Fruit fly (Drosophila melanogaster) whole organism, embryonic: ENCODE data around the gene dsd.

Experiments
- Atf6 ChIP-seq: fragments of 200-800 bp; sonication (Bioruptor generic); IDR thresholded peaks from 2 replicates; pipeline ENCODE4 v1.3.6; 2022; ENCODE audit warnings: missing biosample characterization, missing genetic modification characterization
- BtbVII ChIP-seq: fragments of 200-800 bp; sonication (Bioruptor generic); optimal IDR thresholded peaks from 3 replicates; lab custom pipeline; 2017; ENCODE audit warnings: missing biosample characterization, mild to moderate bottlenecking, missing genetic modification characterization
- CG10209 ChIP-seq: fragments of 200-800 bp; sonication (Bioruptor generic); optimal IDR thresholded peaks from 3 replicates; lab custom pipeline; 2017; ENCODE audit warnings: missing biosample characterization, mild to moderate bottlenecking, missing genetic modification characterization, missing genetic modification reagents
- CG1024 ChIP-seq: fragments of 200-800 bp; sonication (Bioruptor generic); IDR thresholded peaks from 2 replicates; pipeline ENCODE4 v1.3.6; 2022; ENCODE audit warnings: missing biosample characterization, missing genetic modification characterization
- CG10366 ChIP-seq: fragments of 200-800 bp; sonication (Bioruptor generic); IDR thresholded peaks from 2 replicates; pipeline ENCODE4 v1.3.6; 2022; ENCODE audit warnings: missing biosample characterization, missing genetic modification characterization
- CG10543 ChIP-seq: fragments of 200-800 bp; sonication (Bioruptor generic); optimal IDR thresholded peaks from 3 replicates; lab custom pipeline; 2017; ENCODE audit warnings: missing biosample characterization, mild to moderate bottlenecking, missing genetic modification characterization, moderate library complexity
- CG11247 ChIP-seq: fragments of 200-800 bp; sonication (Bioruptor generic); IDR thresholded peaks from 2 replicates; pipeline ENCODE4 v1.3.6; 2022; ENCODE audit warnings: missing biosample characterization, missing genetic modification characterization
- CG12155 ChIP-seq: fragments of 200-800 bp; sonication (Bioruptor generic); optimal IDR thresholded peaks from 3 replicates; lab custom pipeline; 2016; ENCODE audit warnings: missing biosample characterization, missing genetic modification characterization
- CG15269 ChIP-seq: fragments of 200-800 bp; sonication (Bioruptor generic); optimal IDR thresholded peaks from 2 replicates; lab custom pipeline; 2018; ENCODE audit warnings: missing biosample characterization, mild to moderate bottlenecking, missing genetic modification characterization, moderate library complexity
- CG1792 ChIP-seq: fragments of 200-800 bp; sonication (Bioruptor generic); optimal IDR thresholded peaks from 2 replicates; lab custom pipeline; 2016; ENCODE audit warnings: missing biosample characterization, missing genetic modification characterization
- CG18476 ChIP-seq: fragments of 200-800 bp; sonication (Bioruptor generic); optimal IDR thresholded peaks from 2 replicates; lab custom pipeline; 2016; ENCODE audit warnings: missing biosample characterization, mild to moderate bottlenecking, missing genetic modification characterization
- CG18619 ChIP-seq: fragments of 200-800 bp; sonication (Bioruptor generic); optimal IDR thresholded peaks from 3 replicates; lab custom pipeline; 2017; ENCODE audit warnings: missing biosample characterization, mild to moderate bottlenecking, missing genetic modification characterization
- CG32532 ChIP-seq: fragments of 200-800 bp; sonication (Bioruptor generic); IDR thresholded peaks from 2 replicates; pipeline ENCODE4 v1.3.6; 2022; ENCODE audit warnings: missing biosample characterization, missing genetic modification characterization
- CG33557 ChIP-seq: fragments of 200-800 bp; sonication (Bioruptor generic); optimal IDR thresholded peaks from 2 replicates; lab custom pipeline; 2019; ENCODE audit warnings: missing biosample characterization, mild to moderate bottlenecking, missing genetic modification characterization, moderate library complexity
- CG3407 ChIP-seq: fragments of 200-800 bp; sonication (Bioruptor generic); optimal IDR thresholded peaks from 2 replicates; lab custom pipeline; 2018; ENCODE audit warnings: missing biosample characterization, mild to moderate bottlenecking, missing genetic modification characterization
- CG5953 ChIP-seq: fragments of 200-800 bp; sonication (Bioruptor generic); IDR thresholded peaks from 2 replicates; pipeline ENCODE4 v1.3.6; 2022; ENCODE audit warnings: missing biosample characterization, missing genetic modification characterization
- CG8478 ChIP-seq: fragments of >200 bp; optimal IDR thresholded peaks from 2 replicates; lab custom pipeline; 2018
- CrebB ChIP-seq: fragments of 200-800 bp; sonication (Bioruptor generic); optimal IDR thresholded peaks from 3 replicates; lab custom pipeline; 2018; ENCODE audit warnings: missing biosample characterization, mild to moderate bottlenecking, missing genetic modification characterization
- Dek ChIP-seq: fragments of 200-800 bp; sonication (Bioruptor generic); optimal IDR thresholded peaks from 3 replicates; lab custom pipeline; 2019; ENCODE audit warnings: missing biosample characterization, mild to moderate bottlenecking, missing genetic modification characterization, moderate library complexity
- Gug ChIP-seq: fragments of 200-800 bp; sonication (Bioruptor generic); IDR thresholded peaks from 4 replicates; pipeline ENCODE4 v1.3.6; 2022; ENCODE audit warnings: missing biosample characterization, missing genetic modification characterization
- H15 ChIP-seq: fragments of 200-800 bp; sonication (Bioruptor generic); IDR thresholded peaks from 3 replicates; pipeline ENCODE4 v1.3.6; 2022; ENCODE audit warnings: missing biosample characterization, missing genetic modification characterization
- Lhr ChIP-seq: fragments of 200-800 bp; sonication (Bioruptor generic); optimal IDR thresholded peaks from 3 replicates; lab custom pipeline; 2017; ENCODE audit warnings: mild to moderate bottlenecking, missing biosample characterization, missing genetic modification reagents, missing genetic modification characterization
- Lim3 ChIP-seq: fragments of 200-800 bp; sonication (Bioruptor generic); IDR thresholded peaks from 2 replicates; pipeline ENCODE4 v1.3.6; 2022; ENCODE audit warnings: missing biosample characterization, missing genetic modification characterization
- Xrp1 ChIP-seq: fragments of 200-800 bp; sonication (Bioruptor generic); IDR thresholded peaks from 2 replicates; pipeline ENCODE4 v1.3.6; 2022; ENCODE audit warnings: missing biosample characterization, missing genetic modification characterization
- abd-A ChIP-seq: fragments of 200-800 bp; sonication (Bioruptor generic); optimal IDR thresholded peaks from 3 replicates; lab custom pipeline; 2019; ENCODE audit warnings: missing biosample characterization, mild to moderate bottlenecking, missing genetic modification characterization, moderate library complexity
- al ChIP-seq: fragments of 200-800 bp; sonication (Bioruptor generic); IDR thresholded peaks from 2 replicates; pipeline ENCODE4 v1.3.6; 2022; ENCODE audit warnings: missing biosample characterization, missing genetic modification characterization
- amos ChIP-seq: fragments of 200-800 bp; sonication (Bioruptor generic); IDR thresholded peaks from 2 replicates; pipeline ENCODE4 v1.3.6; 2022; ENCODE audit warnings: missing biosample characterization, missing genetic modification characterization; ENCODE audit not compliant: partially characterized antibody
- ara ChIP-seq: fragments of 200-800 bp; sonication (Bioruptor generic); IDR thresholded peaks from 2 replicates; pipeline ENCODE4 v1.3.6; 2022; ENCODE audit warnings: missing biosample characterization, missing genetic modification characterization
- ase ChIP-seq: fragments of 200-800 bp; sonication (Bioruptor generic); IDR thresholded peaks from 3 replicates; pipeline ENCODE4 v1.3.6; 2022; ENCODE audit warnings: missing biosample characterization, missing genetic modification characterization
- chinmo ChIP-seq: fragments of 200-800 bp; sonication (Bioruptor generic); IDR thresholded peaks from 4 replicates; pipeline ENCODE4 v1.3.6; 2022; ENCODE audit warnings: missing biosample characterization, missing genetic modification characterization; ENCODE audit not compliant: partially characterized antibody
- crc ChIP-seq: fragments of 200-800 bp; sonication (Bioruptor generic); optimal IDR thresholded peaks from 2 replicates; lab custom pipeline; 2016; ENCODE audit warnings: missing biosample characterization, missing genetic modification characterization
- dimm ChIP-seq: fragments of 200-800 bp; sonication (Bioruptor generic); IDR thresholded peaks from 2 replicates; pipeline ENCODE4 v1.3.6; 2022; ENCODE audit warnings: missing biosample characterization, missing genetic modification characterization
- disco-r ChIP-seq: fragments of 200-800 bp; sonication (Bioruptor generic); optimal IDR thresholded peaks from 2 replicates; lab custom pipeline; 2016; ENCODE audit warnings: missing biosample characterization, missing genetic modification characterization
- fd96Cb ChIP-seq: fragments of 200-800 bp; sonication (Bioruptor generic); optimal IDR thresholded peaks from 2 replicates; lab custom pipeline; 2018; ENCODE audit warnings: missing biosample characterization, mild to moderate bottlenecking, missing genetic modification characterization, moderate library complexity
- gt ChIP-seq: fragments of 200-800 bp; sonication (Bioruptor generic); IDR thresholded peaks from 2 replicates; pipeline ENCODE4 v1.3.6; 2022; ENCODE audit warnings: missing biosample characterization, missing genetic modification characterization
- hb ChIP-seq: fragments of 200-800 bp; sonication (Bioruptor generic); IDR thresholded peaks from 3 replicates; pipeline ENCODE4 v1.3.6; 2022; ENCODE audit warnings: missing biosample characterization, missing genetic modification characterization; ENCODE audit not compliant: partially characterized antibody
- kay ChIP-seq: fragments of 200-800 bp; sonication (Bioruptor generic); optimal IDR thresholded peaks from 2 replicates; lab custom pipeline; 2016; ENCODE audit warnings: missing biosample characterization, missing genetic modification characterization
- kni ChIP-seq: fragments of 200-800 bp; sonication (Bioruptor generic); optimal IDR thresholded peaks from 3 replicates; lab custom pipeline; 2017; ENCODE audit warnings: mild to moderate bottlenecking, missing biosample characterization, missing genetic modification reagents, missing genetic modification characterization
- lmd ChIP-seq: fragments of 200-800 bp; sonication (Bioruptor generic); IDR thresholded peaks from 2 replicates; pipeline ENCODE4 v1.3.6; 2022; ENCODE audit warnings: missing biosample characterization, missing genetic modification characterization
- nerfin-1 ChIP-seq: fragments of 200-800 bp; sonication (Bioruptor generic); optimal IDR thresholded peaks from 3 replicates; lab custom pipeline; 2019; ENCODE audit warnings: missing biosample characterization, mild to moderate bottlenecking, missing genetic modification characterization, moderate library complexity
- nmo ChIP-seq: fragments of 200-800 bp; sonication (Bioruptor generic); optimal IDR thresholded peaks from 2 replicates; lab custom pipeline; 2018; ENCODE audit warnings: missing biosample characterization, mild to moderate bottlenecking, missing genetic modification characterization, moderate library complexity
- pita ChIP-seq: fragments of 200-800 bp; sonication (Bioruptor generic); optimal IDR thresholded peaks from 2 replicates; lab custom pipeline; 2017; ENCODE audit warnings: missing biosample characterization, mild to moderate bottlenecking, missing genetic modification characterization
- ranshi ChIP-seq: fragments of 200-800 bp; sonication (Bioruptor generic); IDR thresholded peaks from 2 replicates; pipeline ENCODE4 v1.3.6; 2022; ENCODE audit warnings: missing biosample characterization, missing genetic modification characterization
- rib ChIP-seq: fragments of 200-800 bp; sonication (Bioruptor generic); IDR thresholded peaks from 2 replicates; pipeline ENCODE4 v1.3.6; 2022; ENCODE audit warnings: missing biosample characterization, missing genetic modification characterization
- ro ChIP-seq: fragments of 200-800 bp; sonication (Bioruptor generic); IDR thresholded peaks from 2 replicates; pipeline ENCODE4 v1.3.6; 2022; ENCODE audit warnings: missing biosample characterization, missing genetic modification characterization
- scrt ChIP-seq: fragments of 200-800 bp; sonication (Bioruptor generic); optimal IDR thresholded peaks from 2 replicates; lab custom pipeline; 2018; ENCODE audit warnings: missing biosample characterization, mild to moderate bottlenecking, missing genetic modification characterization, moderate library complexity
- sd ChIP-seq: fragments of 200-800 bp; sonication (Bioruptor generic); optimal IDR thresholded peaks from 3 replicates; lab custom pipeline; 2018; ENCODE audit warnings: missing biosample characterization, mild to moderate bottlenecking, missing genetic modification characterization, moderate library complexity
- seq ChIP-seq: fragments of 200-800 bp; sonication (Bioruptor generic); IDR thresholded peaks from 2 replicates; pipeline ENCODE4 v1.3.6; 2022; ENCODE audit warnings: missing biosample characterization, missing genetic modification characterization
- stc ChIP-seq: fragments of 200-800 bp; sonication (Bioruptor generic); IDR thresholded peaks from 2 replicates; pipeline ENCODE4 v1.3.6; 2022; ENCODE audit warnings: missing biosample characterization, missing genetic modification characterization
- tll ChIP-seq, 2 experiments: fragments of 200-800 bp in 1 of 2; fragments of >200 bp in 1 of 2; sonication (Bioruptor generic) in 1 of 2; optimal IDR thresholded peaks; 2 replicates each; lab custom pipeline; 2017 to 2019; ENCODE audit warnings: missing biosample characterization in 2 of 2, missing genetic modification characterization in 2 of 2, mild to moderate bottlenecking in 1 of 2, moderate library complexity in 1 of 2
- tna ChIP-seq: fragments of 200-800 bp; sonication (Bioruptor generic); IDR thresholded peaks from 2 replicates; pipeline ENCODE4 v1.3.6; 2022; ENCODE audit warnings: missing biosample characterization, missing genetic modification characterization; ENCODE audit not compliant: partially characterized antibody
- trh ChIP-seq: fragments of 200-800 bp; sonication (Bioruptor generic); optimal IDR thresholded peaks from 2 replicates; lab custom pipeline; 2016; ENCODE audit warnings: missing biosample characterization, missing genetic modification characterization

The dsd gene

dm6 chr3R:27613814-27614213, 6.6 kb upstream of the dsd start:
- TF ChIP-seq CG10366 (GFP tag; lab: Robert Waterston, UW) (no peak), CG12155 (GFP tag; lab: Kevin White, UChicago) (no peak), CG11247 (GFP tag; lab: Robert Waterston, UW) (no peak), CG5953 (no peak; the same call in 1 of the 2 replicates), CG10543 (no peak), crc (GFP tag; lab: Kevin White, UChicago) (no peak), CG10209 (no peak), nmo (GFP tag; lab: Kevin White, UChicago) (no peak), Dek (tag; lab: Kevin White, UChicago) (no peak), seq (no peak), CG3407 (GFP tag; lab: Kevin White, UChicago) (no peak), scrt (GFP tag; lab: Kevin White, UChicago) (peak; percentile 61), CG18476 (GFP tag; lab: Kevin White, UChicago) (no peak), al (GFP tag; lab: Robert Waterston, UW) (no peak), Xrp1 (GFP tag; lab: Robert Waterston, UW) (peak; percentile 16; the same call in 1 of the 2 replicates), gt (GFP tag; lab: Robert Waterston, UW) (no peak), abd-A (tag; lab: Kevin White, UChicago) (no peak), CG32532 (GFP tag; lab: Robert Waterston, UW) (no peak), BtbVII (GFP tag; lab: Kevin White, UChicago) (peak; percentile 25), kay (GFP tag; lab: Kevin White, UChicago) (no peak), dimm (GFP tag; lab: Robert Waterston, UW) (peak; percentile 12; the same call in 1 of the 2 replicates), stc (GFP tag; lab: Robert Waterston, UW) (no peak), pita (no peak), ara (no peak), trh (GFP tag; lab: Kevin White, UChicago) (no peak), kni (GFP tag; lab: Kevin White, UChicago) (no peak), CG18619 (GFP tag; lab: Kevin White, UChicago) (no peak), H15 (GFP tag; lab: Robert Waterston, UW) (no peak), lmd (GFP tag; lab: Robert Waterston, UW) (peak; percentile 32; the same call in 1 of the 2 replicates), ranshi (peak; percentile 39; the same call in 1 of the 2 replicates), chinmo (GFP tag; lab: Robert Waterston, UW) (no peak), rib (GFP tag; lab: Robert Waterston, UW) (no peak), fd96Cb (tag; lab: Kevin White, UChicago) (peak; percentile 4), CG8478 (lab: Kevin White, UChicago) (no peak), Gug (no peak), tll (GFP tag; optimal IDR thresholded peaks at IDR 0.05; lab: Kevin White, UChicago) (no peak), tna (GFP tag; lab: Robert Waterston, UW) (no peak), nerfin-1 (tag; lab: Kevin White, UChicago) (no peak), hb (no peak), amos (GFP tag; lab: Robert Waterston, UW) (no peak), CrebB (no peak), ro (GFP tag; lab: Robert Waterston, UW) (no peak), Lim3 (GFP tag; lab: Robert Waterston, UW) (no peak), Lhr (GFP tag; lab: Kevin White, UChicago) (no peak), Atf6 (GFP tag; lab: Robert Waterston, UW) (peak; percentile 57; the same call in 1 of the 2 replicates), CG1024 (GFP tag; lab: Robert Waterston, UW) (no peak), CG15269 (tag; lab: Kevin White, UChicago) (peak; percentile 19), ase (GFP tag; lab: Robert Waterston, UW) (peak; percentile 38; the same call in 1 of the 3 replicates), CG1792 (GFP tag; lab: Kevin White, UChicago) (no peak), sd (no peak), CG33557 (GFP tag; lab: Kevin White, UChicago) (no peak), disco-r (GFP tag; lab: Kevin White, UChicago) (no peak)
